Fruit fly (Drosophila melanogaster): Measurements from ENCODE around the gene Axn.

Axn gene

DNA sequence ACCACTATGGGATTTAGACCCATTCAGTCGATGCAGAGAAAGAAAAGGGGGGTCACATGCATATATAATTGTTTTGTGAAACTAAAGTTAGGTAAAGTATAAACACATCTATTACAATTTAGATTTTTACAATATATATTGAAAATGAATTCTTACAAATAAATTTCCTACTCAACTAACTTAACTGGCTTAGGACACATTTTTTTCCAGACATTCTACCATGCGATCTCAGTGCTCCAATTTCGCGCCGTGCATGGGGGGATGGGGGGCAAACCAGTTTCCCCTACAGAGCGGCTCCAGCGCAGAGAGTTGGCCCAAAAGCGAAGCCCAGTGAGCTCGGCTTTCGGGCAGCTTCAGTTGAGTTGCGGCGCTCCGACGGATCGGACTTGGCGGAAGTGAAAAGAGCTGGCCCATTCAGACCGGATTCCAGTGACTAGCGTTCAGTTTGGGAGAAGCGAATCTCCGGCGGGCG is 39.5 kb upstream of the Axn start, which contains the start of gene CG7896 (continued):
- no peak for TF ChIP-seq CG1832 (GFP tag; optimal IDR thresholded peaks at IDR 0.05)
- TF ChIP-seq luna (GFP tag; optimal IDR thresholded peaks at IDR 0.05): no peak
- peak; percentile 84 for TF ChIP-seq CG31441 (GFP tag; IDR thresholded peaks at IDR 0.05)
- peak; percentile 28 for TF ChIP-seq trem (tag; optimal IDR thresholded peaks at IDR 0.05)
- TF ChIP-seq Atf3 (GFP tag; optimal IDR thresholded peaks at IDR 0.05): no peak
- no peak for TF ChIP-seq usp (GFP tag; optimal IDR thresholded peaks at IDR 0.05)
- peak; percentile 56 for TF ChIP-seq PHDP (tag; optimal IDR thresholded peaks at IDR 0.05)
- TF ChIP-seq mirr (GFP tag; optimal IDR thresholded peaks at IDR 0.05): peak; percentile 22
- peak; percentile 66 for TF ChIP-seq Awh (GFP tag; IDR thresholded peaks at IDR 0.05)
- TF ChIP-seq nmo (GFP tag; optimal IDR thresholded peaks at IDR 0.05): peak; percentile 89
- TF ChIP-seq hkb (optimal IDR thresholded peaks at IDR 0.05): no peak
- TF ChIP-seq hkb (GFP tag; IDR thresholded peaks at IDR 0.05): peak; percentile 88
- peak; percentile 81 for TF ChIP-seq al (GFP tag; IDR thresholded peaks at IDR 0.05)
- TF ChIP-seq cas (GFP tag; IDR thresholded peaks at IDR 0.05): 0 out of 2 replicates have a peak, but pooled peaks have one; percentile 14
- TF ChIP-seq oc (tag; optimal IDR thresholded peaks at IDR 0.05): no peak
- peak; percentile 47 for TF ChIP-seq CG8290 (GFP tag; optimal IDR thresholded peaks at IDR 0.05)
- peak in 1 of 2 experiments; percentile 8 for TF ChIP-seq CG8290 (tag; optimal IDR thresholded peaks at IDR 0.05)
- TF ChIP-seq toy (GFP tag; IDR thresholded peaks at IDR 0.05): peak; percentile 45; the same call in 1 of the 2 replicates
- no peak for TF ChIP-seq ERR (GFP tag; optimal IDR thresholded peaks at IDR 0.05)
- 0 out of 2 replicates have a peak, but pooled peaks have one; percentile 5 for TF ChIP-seq CG10321 (GFP tag; IDR thresholded peaks at IDR 0.05)
- no peak for TF ChIP-seq unc-4 (GFP tag; IDR thresholded peaks at IDR 0.05; ENCODE audit: partially characterized antibody)
- TF ChIP-seq CG18011 (GFP tag; optimal IDR thresholded peaks at IDR 0.05): no peak
- TF ChIP-seq CG14860 (GFP tag; IDR thresholded peaks at IDR 0.05; ENCODE audit: partially characterized antibody): no peak
- peak; percentile 74 for TF ChIP-seq CG15269 (tag; optimal IDR thresholded peaks at IDR 0.05)
- peak; percentile 58 for TF ChIP-seq kni (GFP tag; optimal IDR thresholded peaks at IDR 0.05)
- TF ChIP-seq psq (GFP tag; optimal IDR thresholded peaks at IDR 0.05): peak; percentile 4
- TF ChIP-seq CG11560 (tag; IDR thresholded peaks at IDR 0.05): no peak
- peak; percentile 26 for TF ChIP-seq CG3995 (GFP tag; optimal IDR thresholded peaks at IDR 0.05)
- peak; percentile 50 for TF ChIP-seq CG9817 (tag; optimal IDR thresholded peaks at IDR 0.05)
- no peak for TF ChIP-seq CG13894 (tag; optimal IDR thresholded peaks at IDR 0.05)
- peak; percentile 31 for TF ChIP-seq CG1603 (tag; optimal IDR thresholded peaks at IDR 0.05)
- TF ChIP-seq lov (optimal IDR thresholded peaks at IDR 0.05): no peak
- TF ChIP-seq lov (GFP tag; IDR thresholded peaks at IDR 0.05): 0 out of 3 replicates have a peak, but pooled peaks have one; percentile 61
- no peak for TF ChIP-seq Dip2 (GFP tag; IDR thresholded peaks at IDR 0.05)
- TF ChIP-seq danr (GFP tag; IDR thresholded peaks at IDR 0.05): peak; percentile 73
- no peak for TF ChIP-seq grn (GFP tag; optimal IDR thresholded peaks at IDR 0.05)
- peak; percentile 87 for TF ChIP-seq lmd (GFP tag; IDR thresholded peaks at IDR 0.05)
- TF ChIP-seq aop (GFP tag; IDR thresholded peaks at IDR 0.05): no peak
- peak; percentile 67 for TF ChIP-seq caup (GFP tag; optimal IDR thresholded peaks at IDR 0.05; ENCODE audit: severe bottlenecking)
- TF ChIP-seq fru (optimal IDR thresholded peaks at IDR 0.05): no peak
- no peak for TF ChIP-seq CkIIα-i1 (GFP tag; IDR thresholded peaks at IDR 0.05)
- TF ChIP-seq CG2120 (GFP tag; optimal IDR thresholded peaks at IDR 0.05): peak; percentile 68
- TF ChIP-seq crol (GFP tag; IDR thresholded peaks at IDR 0.05): 0 out of 2 replicates have a peak, but pooled peaks have one; percentile 28
- peak; percentile 63 for TF ChIP-seq CG1602 (GFP tag; optimal IDR thresholded peaks at IDR 0.05)
- peak; percentile 61 for TF ChIP-seq CG33557 (GFP tag; optimal IDR thresholded peaks at IDR 0.05)
- TF ChIP-seq nerfin-1 (tag; optimal IDR thresholded peaks at IDR 0.05): peak; percentile 45
- TF ChIP-seq CG42726 (GFP tag; IDR thresholded peaks at IDR 0.05; ENCODE audit: partially characterized antibody): no peak
- no peak for TF ChIP-seq CG15479 (GFP tag; optimal IDR thresholded peaks at IDR 0.05)
- TF ChIP-seq CG11696 (GFP tag; IDR thresholded peaks at IDR 0.05): no peak
- no peak for TF ChIP-seq chif (GFP tag; optimal IDR thresholded peaks at IDR 0.05)
- TF ChIP-seq ATbp (GFP tag; optimal IDR thresholded peaks at IDR 0.05): peak; percentile 47
- no peak for TF ChIP-seq CG33213 (GFP tag; optimal IDR thresholded peaks at IDR 0.05)

Data from whole organism, embryonic.